Worm (Caenorhabditis elegans): ENCODE results near the gene F44E7.5.

The F44E7.5 gene

ce11 chrV:5816470-5817061, 35.8 kb upstream of the F44E7.5 start (continued):
- TF ChIP-seq skn-1 (tag; optimal IDR thresholded peaks at IDR 0.05) (no peak), ceh-44 (GFP tag; IDR thresholded peaks at IDR 0.05) (no peak), lsy-2 (tag; optimal IDR thresholded peaks at IDR 0.05) (no peak), nhr-76 (tag; optimal IDR thresholded peaks at IDR 0.05) (no peak), mxl-3 (GFP tag; optimal IDR thresholded peaks at IDR 0.05) (peak; percentile 13), daf-12 (tag; optimal IDR thresholded peaks at IDR 0.05) (no peak), zip-2 (tag; optimal IDR thresholded peaks at IDR 0.05) (no peak), T20F7.1 (GFP tag; optimal IDR thresholded peaks at IDR 0.05) (no peak), ceh-20 (GFP tag; IDR thresholded peaks at IDR 0.05) (no peak), F10B5.3 (tag; optimal IDR thresholded peaks at IDR 0.05) (no peak), duxl-1 (tag; optimal IDR thresholded peaks at IDR 0.05; ENCODE audit: poor library complexity) (no peak), hlh-11 (tag; optimal IDR thresholded peaks at IDR 0.05) (peak; percentile 57), cey-2 (tag; optimal IDR thresholded peaks at IDR 0.05; ENCODE audit: borderline replicate concordance, insufficient read depth) (no peak), pha-4 (GFP tag; IDR thresholded peaks at IDR 0.05) (no peak), pha-4 (tag; optimal IDR thresholded peaks at IDR 0.05) (no peak), rbr-2 (tag; optimal IDR thresholded peaks at IDR 0.05) (no peak), lir-3 (tag; optimal IDR thresholded peaks at IDR 0.05) (no peak), zfp-2 (tag; optimal IDR thresholded peaks at IDR 0.05) (no peak), mdt-29 (GFP tag; IDR thresholded peaks at IDR 0.05) (no peak), hif-1 (tag; optimal IDR thresholded peaks at IDR 0.05) (no peak), attf-4 (tag; optimal IDR thresholded peaks at IDR 0.05) (no peak), unc-62 (GFP tag; optimal IDR thresholded peaks at IDR 0.05 in 1 of 2) (peak in 1 of 2 experiments; percentile 90), unc-62 (tag; optimal IDR thresholded peaks at IDR 0.05) (no peak), Y105C5A.15 (GFP tag; IDR thresholded peaks at IDR 0.05) (no peak), hlh-30 (tag; optimal IDR thresholded peaks at IDR 0.05; ENCODE audit: insufficient read depth) (peak; percentile 21), nhr-28 (tag; optimal IDR thresholded peaks at IDR 0.05) (peak; percentile 68), dpl-1 (GFP tag; optimal IDR thresholded peaks at IDR 0.05) (no peak), dmd-6 (GFP tag; IDR thresholded peaks at IDR 0.05) (peak; percentile 90), fos-1 (tag; optimal IDR thresholded peaks at IDR 0.05) (no peak), nhr-6 (tag; optimal IDR thresholded peaks at IDR 0.05) (no peak), lin-1 (GFP tag; IDR thresholded peaks at IDR 0.05) (peak; percentile 54; the same call in 1 of the 2 replicates), php-3 (GFP tag; IDR thresholded peaks at IDR 0.05) (no peak), vab-7 (GFP tag; IDR thresholded peaks at IDR 0.05) (no peak), unc-39 (tag; optimal IDR thresholded peaks at IDR 0.05) (no peak), Y75B8A.6 (GFP tag; IDR thresholded peaks at IDR 0.05) (no peak), daf-19 (GFP tag; conservative IDR thresholded peaks at IDR 0.05) (no peak), sdz-12 (GFP tag; optimal IDR thresholded peaks at IDR 0.05) (no peak), F26F4.8 (GFP tag; conservative IDR thresholded peaks at IDR 0.05) (no peak), arid-1 (GFP tag; conservative IDR thresholded peaks at IDR 0.05) (no peak), ceh-82 (tag; optimal IDR thresholded peaks at IDR 0.05) (no peak), fkh-10 (GFP tag; optimal IDR thresholded peaks at IDR 0.05) (no peak), dve-1 (tag; optimal IDR thresholded peaks at IDR 0.05; ENCODE audit: insufficient read depth) (peak; percentile 44), dmd-8 (GFP tag; IDR thresholded peaks at IDR 0.05) (no peak), nhr-48 (tag; optimal IDR thresholded peaks at IDR 0.05) (peak; percentile 49), lin-39 (tag; optimal IDR thresholded peaks at IDR 0.05) (no peak), nhr-102 (tag; optimal IDR thresholded peaks at IDR 0.05) (no peak), nhr-237 (tag; optimal IDR thresholded peaks at IDR 0.05) (no peak), lin-13 (GFP tag; optimal IDR thresholded peaks at IDR 0.05) (no peak), ceh-32 (tag; optimal IDR thresholded peaks at IDR 0.05; ENCODE audit: poor library complexity) (no peak), dmd-9 (GFP tag; IDR thresholded peaks at IDR 0.05) (no peak), ceh-28 (tag; optimal IDR thresholded peaks at IDR 0.05) (no peak)

Measured in whole organism, L4 larva.